Fruit fly (Drosophila melanogaster): ENCODE results near the gene CG32407.

The CG32407 gene

DNA sequence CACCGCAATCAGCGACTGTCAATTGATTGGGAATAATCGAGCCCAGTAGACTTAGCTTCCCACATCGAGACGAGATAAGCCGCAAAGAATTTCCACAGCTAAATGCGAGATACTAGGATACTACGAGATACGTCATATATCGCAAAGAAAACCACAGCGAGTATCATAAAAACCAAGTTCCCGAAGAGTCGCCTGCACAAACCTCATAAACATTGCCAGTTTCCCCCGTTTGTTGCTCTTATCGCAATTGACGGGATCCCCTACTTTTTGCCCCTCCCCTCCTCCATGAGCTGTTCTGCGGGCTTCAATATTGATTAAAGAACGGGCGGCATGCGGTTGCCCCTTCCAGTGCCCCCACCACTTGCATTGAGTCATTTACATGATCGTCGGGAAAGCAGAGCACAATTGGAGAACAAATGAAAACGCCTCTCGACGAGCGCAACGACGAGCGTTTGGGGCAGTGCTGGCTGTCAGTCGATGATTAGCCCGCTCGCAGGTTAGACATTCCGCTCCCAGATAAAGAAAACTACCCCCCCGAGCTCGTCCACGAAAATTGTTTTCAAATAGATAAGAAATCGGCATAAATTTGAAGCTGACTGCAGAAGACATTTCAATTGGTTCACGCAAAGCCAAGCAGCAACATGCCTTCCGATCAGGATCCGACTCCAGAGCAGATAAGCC lies at the start of gene CG32407 (continued):
- TF ChIP-seq Xbp1 (GFP tag; optimal IDR thresholded peaks at IDR 0.05), result no peak
- TF ChIP-seq CG12236 (GFP tag; optimal IDR thresholded peaks at IDR 0.05), result no peak
- no peak for TF ChIP-seq CG10565 (GFP tag; optimal IDR thresholded peaks at IDR 0.05)
- TF ChIP-seq Sox102F (GFP tag; optimal IDR thresholded peaks at IDR 0.05), result no peak
- no peak for TF ChIP-seq tx (GFP tag; optimal IDR thresholded peaks at IDR 0.05)
- TF ChIP-seq CG18599 (GFP tag; optimal IDR thresholded peaks at IDR 0.05), result peak; percentile 3
- TF ChIP-seq CG34376 (GFP tag; optimal IDR thresholded peaks at IDR 0.05), result peak; percentile 30
- TF ChIP-seq CG6791 (GFP tag; IDR thresholded peaks at IDR 0.05; ENCODE audit: partially characterized antibody), result no peak
- TF ChIP-seq tup (GFP tag; optimal IDR thresholded peaks at IDR 0.05), result no peak
- no peak for TF ChIP-seq Dip2 (GFP tag; IDR thresholded peaks at IDR 0.05)
- TF ChIP-seq CG1832 (GFP tag; optimal IDR thresholded peaks at IDR 0.05), result no peak
- TF ChIP-seq gsb-n (tag; optimal IDR thresholded peaks at IDR 0.05), result no peak
- TF ChIP-seq Hsf (GFP tag; optimal IDR thresholded peaks at IDR 0.05), result no peak
- TF ChIP-seq CG32532 (GFP tag; IDR thresholded peaks at IDR 0.05), result no peak
- no peak for TF ChIP-seq btn (GFP tag; optimal IDR thresholded peaks at IDR 0.05)
- no peak for TF ChIP-seq CG9437 (GFP tag; optimal IDR thresholded peaks at IDR 0.05)
- no peak for TF ChIP-seq nmo (GFP tag; optimal IDR thresholded peaks at IDR 0.05)
- TF ChIP-seq az2 (GFP tag; optimal IDR thresholded peaks at IDR 0.05), result no peak
- TF ChIP-seq Ets97D (GFP tag; optimal IDR thresholded peaks at IDR 0.05), result no peak
- no peak for TF ChIP-seq CG17568 (GFP tag; optimal IDR thresholded peaks at IDR 0.05)
- TF ChIP-seq abd-A (tag; optimal IDR thresholded peaks at IDR 0.05), result no peak
- TF ChIP-seq luna (GFP tag; optimal IDR thresholded peaks at IDR 0.05), result no peak
- TF ChIP-seq CG11696 (GFP tag; IDR thresholded peaks at IDR 0.05), result no peak
- TF ChIP-seq Usf (GFP tag; optimal IDR thresholded peaks at IDR 0.05), result no peak
- TF ChIP-seq CG11695 (GFP tag; IDR thresholded peaks at IDR 0.05), result no peak
- no peak for TF ChIP-seq Meics (GFP tag; optimal IDR thresholded peaks at IDR 0.05)
- no peak for TF ChIP-seq CG32772 (GFP tag; IDR thresholded peaks at IDR 0.05)
- no peak for TF ChIP-seq Hand (GFP tag; optimal IDR thresholded peaks at IDR 0.05)
- no peak for TF ChIP-seq CG15514 (GFP tag; optimal IDR thresholded peaks at IDR 0.05)
- TF ChIP-seq trh (GFP tag; optimal IDR thresholded peaks at IDR 0.05), result no peak
- TF ChIP-seq maf-S (GFP tag; optimal IDR thresholded peaks at IDR 0.05), result no peak
- TF ChIP-seq Bdp1 (GFP tag; optimal IDR thresholded peaks at IDR 0.05), result no peak
- TF ChIP-seq CG12104 (GFP tag; optimal IDR thresholded peaks at IDR 0.05), result no peak
- TF ChIP-seq en (GFP tag; optimal IDR thresholded peaks at IDR 0.05), result no peak
- no peak for TF ChIP-seq bowl (GFP tag; IDR thresholded peaks at IDR 0.05)
- no peak for TF ChIP-seq Side (GFP tag; optimal IDR thresholded peaks at IDR 0.05)
- no peak for TF ChIP-seq Ravus (GFP tag; IDR thresholded peaks at IDR 0.05)
- TF ChIP-seq CG3281 (GFP tag; optimal IDR thresholded peaks at IDR 0.05), result no peak
- no peak for TF ChIP-seq esg (GFP tag; conservative IDR thresholded peaks at IDR 0.05)
- TF ChIP-seq danr (GFP tag; IDR thresholded peaks at IDR 0.05), result no peak
- 0 out of 3 replicates have a peak, but pooled peaks have one; percentile 15 for TF ChIP-seq Opbp (GFP tag; IDR thresholded peaks at IDR 0.05; ENCODE audit: partially characterized antibody)
- no peak for TF ChIP-seq CG3726 (GFP tag; IDR thresholded peaks at IDR 0.05)
- TF ChIP-seq CG8281 (tag; optimal IDR thresholded peaks at IDR 0.05), result peak; percentile 87
- TF ChIP-seq z (GFP tag; IDR thresholded peaks at IDR 0.05), result peak; percentile 85
- no peak for TF ChIP-seq CG11247 (GFP tag; IDR thresholded peaks at IDR 0.05)
- TF ChIP-seq hbn (GFP tag; IDR thresholded peaks at IDR 0.05; ENCODE audit: partially characterized antibody), result no peak
- TF ChIP-seq Nf-YC (tag; optimal IDR thresholded peaks at IDR 0.05), result no peak
- no peak for TF ChIP-seq dysf (GFP tag; IDR thresholded peaks at IDR 0.05)
- TF ChIP-seq Elba2 (GFP tag; optimal IDR thresholded peaks at IDR 0.05), result no peak
- no peak for TF ChIP-seq usp (GFP tag; optimal IDR thresholded peaks at IDR 0.05)
- no peak for TF ChIP-seq Gug (GFP tag; IDR thresholded peaks at IDR 0.05)

Measured in whole organism, embryonic.